Fruit fly (Drosophila melanogaster) whole organism, embryonic: ENCODE measurements around the gene hdly.

Source experiments
- Aef1 ChIP-seq: fragments of 200-800 bp; sonication (Bioruptor generic); IDR thresholded peaks from 3 replicates; pipeline ENCODE4 v1.3.6; 2022; ENCODE audit warnings: missing biosample characterization, missing genetic modification characterization
- CG10462 ChIP-seq: fragments of 200-800 bp; sonication (Bioruptor generic); optimal IDR thresholded peaks from 2 replicates; lab custom pipeline; 2016; ENCODE audit warnings: missing biosample characterization, missing genetic modification characterization
- CG10959 ChIP-seq: fragments of 200-800 bp; sonication (Bioruptor generic); IDR thresholded peaks from 2 replicates; pipeline ENCODE4 v1.3.6; 2022; ENCODE audit warnings: missing biosample characterization, missing genetic modification characterization
- CG11085 ChIP-seq: fragments of 200-800 bp; sonication (Bioruptor generic); IDR thresholded peaks from 2 replicates; pipeline ENCODE4 v1.3.6; 2022; ENCODE audit warnings: missing biosample characterization, missing genetic modification characterization
- CG11247 ChIP-seq: fragments of 200-800 bp; sonication (Bioruptor generic); IDR thresholded peaks from 2 replicates; pipeline ENCODE4 v1.3.6; 2022; ENCODE audit warnings: missing biosample characterization, missing genetic modification characterization
- CG12219 ChIP-seq: fragments of 200-800 bp; sonication (Bioruptor generic); optimal IDR thresholded peaks from 3 replicates; lab custom pipeline; 2018; ENCODE audit warnings: missing biosample characterization, mild to moderate bottlenecking, missing genetic modification characterization
- CG1647 ChIP-seq: fragments of 200-800 bp; sonication (Bioruptor generic); optimal IDR thresholded peaks from 3 replicates; lab custom pipeline; 2016; ENCODE audit warnings: missing biosample characterization, missing genetic modification characterization
- CG16779 ChIP-seq: fragments of 200-800 bp; sonication (Bioruptor generic); IDR thresholded peaks from 2 replicates; pipeline ENCODE4 v1.3.6; 2022; ENCODE audit warnings: missing biosample characterization, missing genetic modification characterization
- CG17568 ChIP-seq: fragments of 200-800 bp; sonication (Bioruptor generic); optimal IDR thresholded peaks from 2 replicates; lab custom pipeline; 2018; ENCODE audit warnings: missing biosample characterization, mild to moderate bottlenecking, missing genetic modification characterization, moderate library complexity
- CG18764 ChIP-seq: fragments of 200-800 bp; sonication (Bioruptor generic); optimal IDR thresholded peaks from 3 replicates; lab custom pipeline; 2016; ENCODE audit warnings: missing biosample characterization, missing genetic modification characterization
- CG2116 ChIP-seq: fragments of 200-800 bp; sonication (Bioruptor generic); optimal IDR thresholded peaks from 3 replicates; lab custom pipeline; 2018; ENCODE audit warnings: missing biosample characterization, mild to moderate bottlenecking, missing genetic modification characterization
- CG2120 ChIP-seq: fragments of 200-800 bp; sonication (Bioruptor generic); optimal IDR thresholded peaks from 3 replicates; lab custom pipeline; 2016; ENCODE audit warnings: missing biosample characterization, missing genetic modification characterization
- CG2199 ChIP-seq: fragments of 200-800 bp; sonication (Bioruptor generic); IDR thresholded peaks from 3 replicates; pipeline ENCODE4 v1.3.6; 2022; ENCODE audit warnings: missing biosample characterization, missing genetic modification characterization
- CG31365 ChIP-seq: fragments of 200-800 bp; sonication (Bioruptor generic); optimal IDR thresholded peaks from 2 replicates; lab custom pipeline; 2018; ENCODE audit warnings: missing biosample characterization, mild to moderate bottlenecking, missing genetic modification characterization
- CG3995 ChIP-seq: fragments of 200-800 bp; sonication (Bioruptor generic); optimal IDR thresholded peaks from 3 replicates; lab custom pipeline; 2016; ENCODE audit warnings: missing biosample characterization, missing genetic modification characterization
- CG4707 ChIP-seq: fragments of 200-800 bp; sonication (Bioruptor generic); optimal IDR thresholded peaks from 2 replicates; lab custom pipeline; 2018; ENCODE audit warnings: missing biosample characterization, mild to moderate bottlenecking, missing genetic modification characterization, moderate library complexity
- CG4730 ChIP-seq: fragments of 200-800 bp; sonication (Bioruptor generic); IDR thresholded peaks from 2 replicates; pipeline ENCODE4 v1.3.6; 2022; ENCODE audit warnings: missing biosample characterization, missing genetic modification characterization
- CG8478 ChIP-seq: fragments of >200 bp; optimal IDR thresholded peaks from 2 replicates; lab custom pipeline; 2018
- D19A ChIP-seq: fragments of 200-800 bp; optimal IDR thresholded peaks from 3 replicates; lab custom pipeline; 2019; ENCODE audit warnings: missing biosample characterization, mild to moderate bottlenecking, missing genetic modification characterization, moderate library complexity
- Dll ChIP-seq: fragments of 200-800 bp; sonication (Bioruptor generic); IDR thresholded peaks from 4 replicates; pipeline ENCODE4 v1.3.6; 2022; ENCODE audit warnings: missing biosample characterization, missing genetic modification characterization; ENCODE audit not compliant: partially characterized antibody
- Eip74EF ChIP-seq, 2 experiments: fragments of 200-800 bp in 1 of 2; fragments of >200 bp in 1 of 2; sonication (Bioruptor generic) in 1 of 2; optimal IDR thresholded peaks; 2 replicates each; lab custom pipeline; 2017 to 2019; ENCODE audit warnings: missing biosample characterization in 2 of 2, missing genetic modification characterization in 2 of 2, mild to moderate bottlenecking in 1 of 2, moderate library complexity in 1 of 2
- Fer2 ChIP-seq: fragments of 200-800 bp; sonication (Bioruptor generic); optimal IDR thresholded peaks from 2 replicates; lab custom pipeline; 2018; ENCODE audit warnings: missing biosample characterization, mild to moderate bottlenecking, missing genetic modification characterization, moderate library complexity
- HLH4C ChIP-seq: fragments of 200-800 bp; sonication (Bioruptor generic); IDR thresholded peaks from 3 replicates; pipeline ENCODE4 v1.3.6; 2022; ENCODE audit warnings: missing biosample characterization, missing genetic modification characterization; ENCODE audit not compliant: partially characterized antibody
- HLHmδ ChIP-seq: fragments of 200-800 bp; sonication (Bioruptor generic); optimal IDR thresholded peaks from 2 replicates; lab custom pipeline; 2018; ENCODE audit warnings: missing biosample characterization, mild to moderate bottlenecking, missing genetic modification characterization, moderate library complexity
- Mad ChIP-seq: fragments of 200-800 bp; sonication (Bioruptor generic); optimal IDR thresholded peaks from 2 replicates; lab custom pipeline; 2016; ENCODE audit warnings: missing biosample characterization, missing genetic modification characterization
- Max ChIP-seq: fragments of 200-800 bp; sonication (Bioruptor generic); optimal IDR thresholded peaks from 2 replicates; lab custom pipeline; 2016; ENCODE audit warnings: missing biosample characterization, mild to moderate bottlenecking, missing genetic modification characterization
- Optix ChIP-seq: fragments of 200-800 bp; sonication (Bioruptor generic); IDR thresholded peaks from 3 replicates; pipeline ENCODE4 v1.3.6; 2022; ENCODE audit warnings: missing biosample characterization, missing genetic modification characterization
- PHDP ChIP-seq: fragments of 200-800 bp; sonication (Bioruptor generic); optimal IDR thresholded peaks from 3 replicates; lab custom pipeline; 2018; ENCODE audit warnings: missing biosample characterization, mild to moderate bottlenecking, missing genetic modification characterization, moderate library complexity
- Ptx1 ChIP-seq: fragments of 200-800 bp; sonication (Bioruptor generic); IDR thresholded peaks from 2 replicates; pipeline ENCODE4 v1.3.6; 2022; ENCODE audit warnings: missing biosample characterization, missing genetic modification characterization
- Six4 ChIP-seq: fragments of 200-800 bp; sonication (Bioruptor generic); optimal IDR thresholded peaks from 2 replicates; lab custom pipeline; 2016; ENCODE audit warnings: missing biosample characterization, missing genetic modification characterization
- Xrp1 ChIP-seq: fragments of 200-800 bp; sonication (Bioruptor generic); IDR thresholded peaks from 2 replicates; pipeline ENCODE4 v1.3.6; 2022; ENCODE audit warnings: missing biosample characterization, missing genetic modification characterization
- ara ChIP-seq: fragments of 200-800 bp; sonication (Bioruptor generic); IDR thresholded peaks from 2 replicates; pipeline ENCODE4 v1.3.6; 2022; ENCODE audit warnings: missing biosample characterization, missing genetic modification characterization
- az2 ChIP-seq: fragments of 200-800 bp; sonication (Bioruptor generic); optimal IDR thresholded peaks from 3 replicates; lab custom pipeline; 2016; ENCODE audit warnings: missing biosample characterization, missing genetic modification characterization
- cato ChIP-seq: fragments of 200-800 bp; sonication (Bioruptor generic); optimal IDR thresholded peaks from 2 replicates; lab custom pipeline; 2016; ENCODE audit warnings: missing biosample characterization, missing genetic modification characterization, borderline replicate concordance
- chif ChIP-seq, 2 experiments: fragments of 200-800 bp; sonication (Bioruptor generic); optimal IDR thresholded peaks; 3 replicates each; lab custom pipeline; 2016; ENCODE audit warnings: missing biosample characterization in 2 of 2, missing genetic modification characterization in 2 of 2
- croc ChIP-seq: fragments of 200-800 bp; sonication (Bioruptor generic); conservative IDR thresholded peaks from 3 replicates; pipeline ENCODE4 v1.3.6; 2022; ENCODE audit warnings: missing biosample characterization, missing genetic modification characterization
- ewg ChIP-seq: fragments of 200-800 bp; sonication (Bioruptor generic); optimal IDR thresholded peaks from 3 replicates; lab custom pipeline; 2017; ENCODE audit warnings: mild to moderate bottlenecking, missing biosample characterization, missing genetic modification reagents, missing genetic modification characterization
- fd3F ChIP-seq: fragments of 200-800 bp; sonication (Bioruptor generic); optimal IDR thresholded peaks from 2 replicates; lab custom pipeline; 2018; ENCODE audit warnings: missing biosample characterization, mild to moderate bottlenecking, missing genetic modification characterization, moderate library complexity
- gem ChIP-seq: fragments of 200-800 bp; sonication (Bioruptor generic); optimal IDR thresholded peaks from 2 replicates; lab custom pipeline; 2019; ENCODE audit warnings: missing biosample characterization, mild to moderate bottlenecking, missing genetic modification characterization, moderate library complexity
- gsb ChIP-seq: fragments of 200-800 bp; sonication (Bioruptor generic); IDR thresholded peaks from 2 replicates; pipeline ENCODE4 v1.3.6; 2022; ENCODE audit warnings: missing biosample characterization, missing genetic modification characterization
- insv ChIP-seq, 2 experiments: fragments of 200-800 bp; sonication (Bioruptor generic); optimal IDR thresholded peaks; 3 replicates each; lab custom pipeline; 2016 to 2018; ENCODE audit warnings: missing biosample characterization in 2 of 2, missing genetic modification characterization in 2 of 2
- mld ChIP-seq: fragments of 200-800 bp; sonication (Bioruptor generic); IDR thresholded peaks from 3 replicates; pipeline ENCODE4 v1.3.6; 2022; ENCODE audit warnings: missing biosample characterization, missing genetic modification characterization; ENCODE audit not compliant: partially characterized antibody
- pho ChIP-seq: fragments of 200-800 bp; sonication (Bioruptor generic); optimal IDR thresholded peaks from 2 replicates; lab custom pipeline; 2016; ENCODE audit warnings: missing biosample characterization, missing genetic modification characterization
- pum ChIP-seq: fragments of 200-800 bp; sonication (Bioruptor generic); optimal IDR thresholded peaks from 2 replicates; lab custom pipeline; 2016; ENCODE audit warnings: missing biosample characterization, missing genetic modification characterization
- sna ChIP-seq: fragments of 200-800 bp; sonication (Bioruptor generic); IDR thresholded peaks from 2 replicates; pipeline ENCODE4 v1.3.6; 2022; ENCODE audit warnings: missing biosample characterization, missing genetic modification characterization; ENCODE audit not compliant: partially characterized antibody
- stwl ChIP-seq: fragments of 200-800 bp; sonication (Bioruptor generic); optimal IDR thresholded peaks from 3 replicates; lab custom pipeline; 2018; ENCODE audit warnings: missing biosample characterization, mild to moderate bottlenecking, missing genetic modification characterization, moderate library complexity
- tna ChIP-seq: fragments of 200-800 bp; sonication (Bioruptor generic); IDR thresholded peaks from 2 replicates; pipeline ENCODE4 v1.3.6; 2022; ENCODE audit warnings: missing biosample characterization, missing genetic modification characterization; ENCODE audit not compliant: partially characterized antibody

Gene hdly

dm6 chr3R:20956875-20957874, 43.1 kb downstream of the hdly start (continued):
- no peak for TF ChIP-seq CG10959 (GFP tag; lab: Robert Waterston, UW)
- peak; percentile 73 for TF ChIP-seq CG3995 (GFP tag; lab: Kevin White, UChicago)
- peak; percentile 86 for TF ChIP-seq Six4 (GFP tag; lab: Kevin White, UChicago)
- no peak for TF ChIP-seq CG4707 (GFP tag; lab: Kevin White, UChicago)
- peak; percentile 74 for TF ChIP-seq Mad (GFP tag; lab: Kevin White, UChicago)
- peak; percentile 27; the same call in 1 of the 2 replicates for TF ChIP-seq CG4730 (GFP tag; lab: Robert Waterston, UW)
- peak; percentile 71 for TF ChIP-seq CG17568
- TF ChIP-seq CG12219, result peak; percentile 9
- TF ChIP-seq mld (GFP tag; lab: Robert Waterston, UW), result 0 out of 3 replicates have a peak, but pooled peaks have one; percentile 20
- peak; percentile 74 for TF ChIP-seq Fer2
- TF ChIP-seq CG8478 (lab: Kevin White, UChicago), result no peak
- TF ChIP-seq Dll (GFP tag; lab: Robert Waterston, UW), result no peak
- TF ChIP-seq CG16779 (GFP tag; lab: Robert Waterston, UW), result peak; percentile 83; the same call in 1 of the 2 replicates
- TF ChIP-seq insv (GFP tag; optimal IDR thresholded peaks at IDR 0.05; lab: Kevin White, UChicago), result peak in 1 of 2 experiments; percentile 72
- TF ChIP-seq pum (GFP tag; lab: Kevin White, UChicago), result peak; percentile 74
- peak; percentile 83 for TF ChIP-seq PHDP (tag; lab: Kevin White, UChicago)
- TF ChIP-seq sna (GFP tag; lab: Robert Waterston, UW), result peak; percentile 47; the same call in 1 of the 2 replicates
- peak; percentile 91 for TF ChIP-seq CG2120
- TF ChIP-seq CG2116 (GFP tag; lab: Kevin White, UChicago), result peak; percentile 39
- TF ChIP-seq CG11085 (GFP tag; lab: Robert Waterston, UW), result no peak
- peak; percentile 89 for TF ChIP-seq az2 (GFP tag; lab: Kevin White, UChicago)
- TF ChIP-seq croc, result peak; percentile 38; the same call in 1 of the 3 replicates
- peak; percentile 91 for TF ChIP-seq gem (tag; lab: Kevin White, UChicago)
- TF ChIP-seq D19A (tag; lab: Kevin White, UChicago), result peak; percentile 81
- peak; percentile 63 for TF ChIP-seq ara (GFP tag; lab: Robert Waterston, UW)
- peak; percentile 78 for TF ChIP-seq CG1647 (GFP tag; lab: Kevin White, UChicago)
- TF ChIP-seq Aef1 (GFP tag; lab: Robert Waterston, UW), result peak; percentile 59; the same call in 1 of the 3 replicates
- peak; percentile 78 for TF ChIP-seq fd3F (GFP tag; lab: Kevin White, UChicago)
- peak; percentile 82 for TF ChIP-seq CG18764 (GFP tag; lab: Kevin White, UChicago)
- TF ChIP-seq Max, result peak; percentile 89
- TF ChIP-seq ewg (GFP tag; lab: Kevin White, UChicago), result peak; percentile 60
- peak; percentile 78 for TF ChIP-seq pho
- no peak for TF ChIP-seq CG31365
- peak; percentile 69; the same call in 1 of the 2 replicates for TF ChIP-seq Ptx1
- no peak; the same call in 2 of the 3 replicates for TF ChIP-seq Optix
- no peak for TF ChIP-seq HLHmδ (GFP tag; lab: Kevin White, UChicago)
- TF ChIP-seq stwl (tag; lab: Kevin White, UChicago), result no peak
- peak; percentile 76 for TF ChIP-seq cato (GFP tag; lab: Kevin White, UChicago)
- peak; percentile 76 for TF ChIP-seq CG10462
- TF ChIP-seq tna (GFP tag; lab: Robert Waterston, UW), result 0 out of 2 replicates have a peak, but pooled peaks have one; percentile 44
- TF ChIP-seq CG2199 (GFP tag; lab: Robert Waterston, UW), result peak; percentile 78; the same call in 2 of the 3 replicates
- peak; percentile 12; the same call in 1 of the 3 replicates for TF ChIP-seq HLH4C (GFP tag; lab: Robert Waterston, UW)
- peak in 1 of 2 experiments; percentile 72 for TF ChIP-seq Eip74EF (GFP tag; optimal IDR thresholded peaks at IDR 0.05; lab: Kevin White, UChicago)
- peak; percentile 29; the same call in 1 of the 2 replicates for TF ChIP-seq Xrp1 (GFP tag; lab: Robert Waterston, UW)
- peak; percentile 40 for TF ChIP-seq gsb (GFP tag; lab: Robert Waterston, UW)
- TF ChIP-seq chif (GFP tag; optimal IDR thresholded peaks at IDR 0.05; lab: Kevin White, UChicago), result peak; percentile 76
- peak; percentile 40; the same call in 1 of the 2 replicates for TF ChIP-seq CG11247 (GFP tag; lab: Robert Waterston, UW)
